Worm (Caenorhabditis elegans): ENCODE data around the gene twk-14.

DNA sequence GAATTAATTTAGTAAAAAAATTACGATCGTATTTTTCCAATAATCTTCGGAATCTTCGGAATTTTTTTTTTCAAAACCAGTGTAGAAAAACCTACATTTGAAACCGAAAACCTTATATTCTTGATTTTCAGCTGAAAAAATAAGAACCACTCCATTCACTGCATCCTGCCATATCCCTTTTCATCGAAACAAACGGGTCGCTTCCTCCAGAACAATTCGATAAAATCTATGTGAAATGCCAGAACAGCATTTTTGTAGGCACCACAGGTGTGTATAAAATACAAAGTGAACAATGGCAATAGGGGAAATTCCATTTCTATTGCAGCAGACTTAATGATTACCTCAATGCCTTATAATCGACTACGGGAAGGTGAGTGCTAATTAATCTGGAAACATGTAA, 18.2 kb downstream of the twk-14 start, which contains the start of gene K01D12.1:
- TF ChIP-seq B0261.1 (tag; optimal IDR thresholded peaks at IDR 0.05) (no peak), somi-1 (GFP tag; optimal IDR thresholded peaks at IDR 0.05) (no peak), dpl-1 (GFP tag; optimal IDR thresholded peaks at IDR 0.05) (no peak), mcd-1 (GFP tag; IDR thresholded peaks at IDR 0.05) (no peak), ama-1 (optimal IDR thresholded peaks at IDR 0.05) (no peak), ama-1 (GFP tag; optimal IDR thresholded peaks at IDR 0.05) (no peak)

Measured in whole organism, young adult.